Worm (Caenorhabditis elegans) whole organism, L4 larva: ENCODE data around the gene T19D12.6.

Experiments used
- fos-1 ChIP-seq: fragments of 150-350 bp; optimal IDR thresholded peaks from 2 replicates; lab custom pipeline; 2014; ENCODE audit warnings: missing biosample characterization, missing genetic modification characterization
- jun-1 ChIP-seq: fragments of 150-350 bp; optimal IDR thresholded peaks from 2 replicates; lab custom pipeline; 2014; ENCODE audit warnings: missing biosample characterization, missing genetic modification reagents, missing genetic modification characterization
- mes-2 ChIP-seq: sonication (generic microtip); optimal IDR thresholded peaks from 2 replicates; lab custom pipeline; 2016; ENCODE audit warnings: missing genotype, mild to moderate bottlenecking, missing genetic modification characterization, missing compliant biosample characterization; ENCODE audit not compliant: poor library complexity, severe bottlenecking
- nhr-28 ChIP-seq: fragments of 150-350 bp; optimal IDR thresholded peaks from 2 replicates; lab custom pipeline; 2014; ENCODE audit warnings: missing biosample characterization, missing genetic modification characterization
- unc-130 ChIP-seq: sonication (generic microtip); optimal IDR thresholded peaks from 2 replicates; lab custom pipeline; 2016; ENCODE audit warnings: missing genetic modification reagents, missing genetic modification characterization, missing compliant biosample characterization
- ztf-11 ChIP-seq: fragments of 150-350 bp; optimal IDR thresholded peaks from 2 replicates; lab custom pipeline; 2014; ENCODE audit warnings: missing biosample characterization, missing genetic modification characterization

ce11 chrII:6619007-6619406, 23.9 kb downstream of the T19D12.6 start:
- TF ChIP-seq unc-130 (GFP tag; lab: Kevin White, UChicago) = no peak
- TF ChIP-seq jun-1 (tag; lab: Kevin White, UChicago) = no peak
- no peak for TF ChIP-seq mes-2 (tag; lab: Kevin White, UChicago)
- TF ChIP-seq ztf-11 (tag; lab: Kevin White, UChicago) = no peak
- TF ChIP-seq nhr-28 (tag; lab: Kevin White, UChicago) = peak; percentile 37
- no peak for TF ChIP-seq fos-1 (tag; lab: Kevin White, UChicago)
